Fruit fly (Drosophila melanogaster): Measurements from ENCODE around the gene Sol1.

The Sol1 gene

DNA sequence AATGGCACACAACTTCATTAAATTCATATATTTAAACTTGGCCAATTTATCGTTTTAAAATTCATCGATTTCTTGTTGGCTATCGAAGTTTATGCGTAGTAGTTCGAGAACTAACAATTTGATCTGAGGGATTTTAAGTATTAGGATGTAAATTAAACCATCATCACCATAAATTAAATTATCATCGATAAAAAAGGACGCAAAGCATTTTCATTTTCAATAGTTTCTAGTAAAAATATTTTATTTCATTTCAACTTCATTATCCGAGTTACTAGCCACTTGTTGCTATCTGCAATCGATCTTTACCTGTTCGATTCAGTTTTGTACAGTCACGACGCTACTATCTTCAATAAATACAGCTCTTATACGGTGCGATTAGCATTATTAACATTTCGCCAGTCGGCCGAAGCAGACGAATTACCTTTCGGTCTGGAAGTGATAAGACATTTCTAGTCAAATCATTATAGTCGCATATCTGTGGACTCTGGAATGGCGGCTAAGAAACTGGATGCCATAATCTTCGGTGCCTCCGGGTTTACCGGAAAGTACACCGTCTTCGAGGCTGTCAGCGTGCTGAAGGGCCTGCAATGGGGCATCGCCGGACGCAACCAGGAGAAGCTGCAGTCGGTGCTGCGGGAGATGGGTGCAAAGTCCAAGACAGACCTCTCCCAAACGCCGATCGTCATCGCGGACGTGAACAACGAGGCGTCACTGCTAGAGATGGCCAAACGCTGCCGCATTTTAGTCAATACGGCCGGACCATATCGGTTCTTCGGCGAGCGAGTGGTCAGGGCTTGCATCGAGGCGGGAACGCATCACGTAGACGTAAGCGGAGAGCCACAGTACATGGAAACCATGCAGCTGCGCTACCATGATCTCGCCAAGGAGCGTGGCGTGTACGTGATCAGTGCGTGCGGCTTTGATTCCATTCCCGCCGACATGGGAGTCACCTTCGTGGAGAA, 20.5 kb downstream of the Sol1 start, which contains the start of gene CG5167:
Gene CG5167 (plus strand): TSS at position 298 of the 962 bp plus-strand sequence.
- TF ChIP-seq CG14655 (GFP tag; optimal IDR thresholded peaks at IDR 0.05) (no peak), CG12605 (GFP tag; IDR thresholded peaks at IDR 0.05) (peak; percentile 85), gl (tag; optimal IDR thresholded peaks at IDR 0.05) (peak; percentile 88), EcR (GFP tag; optimal IDR thresholded peaks at IDR 0.05) (no peak), Snoo (tag; optimal IDR thresholded peaks at IDR 0.05) (peak; percentile 13), CG15710 (tag; optimal IDR thresholded peaks at IDR 0.05) (no peak), D1 (tag; optimal IDR thresholded peaks at IDR 0.05) (no peak), CG10348 (GFP tag; IDR thresholded peaks at IDR 0.05) (no peak), CG9948 (tag; optimal IDR thresholded peaks at IDR 0.05) (no peak), CG13204 (GFP tag; optimal IDR thresholded peaks at IDR 0.05) (peak; percentile 54), fd96Ca (GFP tag; IDR thresholded peaks at IDR 0.05) (peak; percentile 64; the same call in 2 of the 3 replicates), rn (GFP tag; IDR thresholded peaks at IDR 0.05) (no peak), Ets98B (GFP tag; IDR thresholded peaks at IDR 0.05) (peak; percentile 51), CG17806 (tag; optimal IDR thresholded peaks at IDR 0.05) (peak; percentile 11), Pif1A (GFP tag; optimal IDR thresholded peaks at IDR 0.05) (no peak), Pif1B (GFP tag; optimal IDR thresholded peaks at IDR 0.05) (no peak), CG34367 (tag; optimal IDR thresholded peaks at IDR 0.05) (peak; percentile 40), CG8159 (tag; optimal IDR thresholded peaks at IDR 0.05) (peak; percentile 15), CG32121 (GFP tag; IDR thresholded peaks at IDR 0.05) (no peak; the same call in 1 of the 2 replicates), CG8301 (tag; optimal IDR thresholded peaks at IDR 0.05) (peak; percentile 62), CG4496 (GFP tag; IDR thresholded peaks at IDR 0.05) (no peak)

DNA sequence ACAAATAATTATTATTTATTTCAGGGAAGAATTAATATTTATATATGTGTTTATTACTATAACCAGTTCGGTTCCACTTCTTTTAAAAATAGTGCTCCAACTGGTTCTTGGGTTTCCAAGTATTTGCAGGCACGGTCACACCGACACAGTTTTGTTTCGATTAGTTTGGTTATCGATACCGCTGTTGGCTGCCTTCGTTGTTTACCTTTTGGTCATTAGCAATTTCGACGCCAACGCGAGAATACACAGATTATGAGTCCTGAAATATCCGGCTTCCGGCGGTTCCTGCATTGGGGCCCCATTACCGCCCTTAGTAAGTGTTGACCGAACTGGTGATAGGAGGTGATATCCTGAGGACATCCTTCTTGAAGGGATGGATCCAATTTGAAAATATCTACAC, 22.1 kb downstream of the Sol1 start, which contains the start of gene CG5196:
Gene CG5196 (plus strand): TSS at position 157 of the 400 bp plus-strand sequence.
- TF ChIP-seq CG4496 (GFP tag; IDR thresholded peaks at IDR 0.05) = no peak
- TF ChIP-seq EcR (GFP tag; optimal IDR thresholded peaks at IDR 0.05) = peak; percentile 14

DNA sequence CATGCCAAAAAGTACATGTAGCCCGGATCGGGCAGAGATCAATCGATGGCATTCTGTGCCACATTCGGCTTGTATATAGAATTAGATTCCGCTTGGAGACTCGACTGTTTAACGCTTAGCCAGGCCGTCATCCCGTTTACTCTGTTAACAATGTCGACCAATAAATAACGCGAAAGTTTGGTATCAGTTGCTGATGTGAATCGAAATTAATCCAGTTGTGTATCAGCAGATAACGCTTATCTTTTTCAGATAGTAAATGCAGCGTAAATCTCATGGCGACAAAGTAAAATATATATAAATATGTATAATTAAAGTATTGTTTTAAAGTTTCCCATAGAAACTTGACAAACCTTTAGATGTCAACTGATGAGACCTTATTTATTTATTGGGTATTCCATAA, 25.4 kb downstream of the Sol1 start:
- no peak for TF ChIP-seq D1 (tag; optimal IDR thresholded peaks at IDR 0.05)
- TF ChIP-seq CG15710 (tag; optimal IDR thresholded peaks at IDR 0.05) = no peak
- no peak for TF ChIP-seq CG14655 (GFP tag; optimal IDR thresholded peaks at IDR 0.05)
- TF ChIP-seq CG13204 (GFP tag; optimal IDR thresholded peaks at IDR 0.05) = no peak
- TF ChIP-seq Ets98B (GFP tag; IDR thresholded peaks at IDR 0.05) = no peak
- no peak for TF ChIP-seq CG17806 (tag; optimal IDR thresholded peaks at IDR 0.05)
- no peak for TF ChIP-seq gl (tag; optimal IDR thresholded peaks at IDR 0.05)
- TF ChIP-seq CG9948 (tag; optimal IDR thresholded peaks at IDR 0.05) = no peak
- no peak for TF ChIP-seq rn (GFP tag; IDR thresholded peaks at IDR 0.05)
- TF ChIP-seq EcR (GFP tag; optimal IDR thresholded peaks at IDR 0.05) = no peak
- no peak for TF ChIP-seq fd96Ca (GFP tag; IDR thresholded peaks at IDR 0.05)
- TF ChIP-seq Pif1B (GFP tag; optimal IDR thresholded peaks at IDR 0.05) = no peak
- no peak for TF ChIP-seq CG12605 (GFP tag; IDR thresholded peaks at IDR 0.05)
- no peak for TF ChIP-seq CG8301 (tag; optimal IDR thresholded peaks at IDR 0.05)
- no peak for TF ChIP-seq Snoo (tag; optimal IDR thresholded peaks at IDR 0.05)
- TF ChIP-seq CG8159 (tag; optimal IDR thresholded peaks at IDR 0.05) = no peak
- TF ChIP-seq Pif1A (GFP tag; optimal IDR thresholded peaks at IDR 0.05) = no peak
- TF ChIP-seq CG10348 (GFP tag; IDR thresholded peaks at IDR 0.05) = no peak

DNA sequence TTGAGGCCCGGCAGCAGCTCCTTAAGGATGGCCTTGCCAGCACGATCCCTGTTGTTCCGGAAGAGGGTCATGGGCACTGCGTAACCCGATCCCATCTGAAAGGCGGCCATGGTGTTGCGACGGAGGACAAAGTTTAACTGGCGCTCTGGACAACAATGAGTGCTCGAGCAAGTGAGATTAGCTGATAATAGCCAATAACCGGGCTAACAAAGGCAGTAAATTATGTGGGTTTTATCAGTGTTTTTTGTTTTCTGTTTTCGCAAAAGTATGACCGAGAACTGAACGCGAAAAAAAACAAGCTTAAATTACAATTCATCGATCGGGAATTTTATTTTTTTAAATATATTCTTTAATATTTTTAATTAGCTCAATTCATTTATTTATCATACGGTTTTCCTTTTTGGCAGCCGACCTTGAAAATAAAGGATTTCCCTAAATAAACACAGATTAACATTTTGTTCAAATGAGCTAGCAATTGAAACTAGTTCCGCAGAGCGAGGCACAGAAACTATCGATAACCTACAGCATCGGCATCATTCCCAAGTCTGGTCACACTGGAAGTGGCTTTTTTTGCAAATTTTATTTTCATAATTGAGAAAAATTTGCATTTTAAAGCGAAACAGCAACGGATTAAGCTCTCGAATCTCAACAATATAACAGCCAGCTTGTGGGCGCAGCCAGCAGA, 27.4 kb downstream of the Sol1 start, which contains the start of the genes Dip-C and pps:
Gene Dip-C (minus strand): TSS at position 486 of the 685 bp plus-strand sequence.
Gene pps (plus strand): TSS at position 555 of the 685 bp plus-strand sequence.
- TF ChIP-seq EcR (GFP tag; optimal IDR thresholded peaks at IDR 0.05) = peak; percentile 24
- TF ChIP-seq CG14655 (GFP tag; optimal IDR thresholded peaks at IDR 0.05) = no peak

DNA sequence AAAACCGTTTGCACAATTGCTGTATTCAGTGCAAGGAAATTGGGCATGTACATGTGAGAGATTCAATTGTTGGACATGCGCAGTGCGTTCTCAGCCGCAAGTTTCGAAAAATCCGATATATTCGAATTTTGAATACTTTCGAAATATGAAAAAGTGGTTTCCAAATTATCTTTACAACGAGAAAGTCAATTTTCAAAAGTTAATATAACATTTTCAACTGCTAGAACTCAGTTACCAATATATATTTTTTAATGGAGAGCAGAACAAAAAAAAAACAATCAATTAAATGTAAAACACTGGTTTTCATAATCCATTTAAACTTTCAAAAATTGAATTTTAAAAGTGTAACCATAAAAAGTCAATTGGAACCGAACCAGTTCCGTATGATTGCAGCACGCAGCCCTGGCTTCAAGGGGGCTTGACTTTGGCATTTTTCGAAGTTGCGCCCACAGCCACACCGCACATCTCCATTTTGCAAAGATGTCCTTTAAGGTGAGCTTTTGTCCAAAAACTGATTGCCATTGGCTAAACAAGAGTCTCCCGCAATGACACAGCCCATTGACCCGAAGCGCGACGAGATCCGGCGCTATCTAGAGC, 36.4 kb downstream of the Sol1 start, which contains the start of the genes Scgbeta and CG17202:
Gene Scgbeta (minus strand): TSS at position 51 of the 597 bp plus-strand sequence.
Gene CG17202 (plus strand): TSS at position 390 of the 597 bp plus-strand sequence.
- TF ChIP-seq Pif1A (GFP tag; optimal IDR thresholded peaks at IDR 0.05) (no peak), CG9948 (tag; optimal IDR thresholded peaks at IDR 0.05) (no peak), CG15710 (tag; optimal IDR thresholded peaks at IDR 0.05) (no peak), Ets98B (GFP tag; IDR thresholded peaks at IDR 0.05) (peak; percentile 22; the same call in 1 of the 2 replicates)

DNA sequence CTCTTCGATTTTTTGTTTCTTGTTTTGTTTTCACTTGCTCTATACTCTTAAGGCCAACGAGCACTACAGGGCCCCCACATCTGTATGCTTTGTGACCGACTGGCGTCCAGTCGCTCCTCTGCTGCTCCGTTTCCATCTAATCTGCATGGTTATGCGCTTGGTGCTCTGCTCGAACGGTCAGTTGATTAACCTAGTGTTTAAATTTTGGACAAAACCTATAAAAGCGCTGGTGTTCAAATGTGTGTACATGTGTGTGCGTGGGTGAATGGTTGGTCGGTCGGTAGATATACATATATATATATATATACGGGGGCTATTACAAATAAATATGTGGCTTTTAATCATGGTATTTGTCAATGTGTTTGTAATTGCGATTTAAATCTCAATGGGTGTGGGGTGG, 37.9 kb downstream of the Sol1 start:
- TF ChIP-seq CG15710 (tag; optimal IDR thresholded peaks at IDR 0.05) = no peak
- peak; percentile 2 for TF ChIP-seq EcR (GFP tag; optimal IDR thresholded peaks at IDR 0.05)
